1 fruit fly cellular context compared by ENCODE assay signal in genomic region chr3L:20747299-20747925, dm6.
TF ChIP-seq lines count a peak whose summit lies in the region.

No protein-coding gene starts in this region.

TF ChIP-seq in whole organism, embryonic, 481 proteins besides CTCF, POLR2A, EP300 and RAD21 (continued from another document):
- TF ChIP-seq Hmr (GFP tag; optimal IDR thresholded peaks at IDR 0.05; lab: Kevin White, UChicago) (peak; percentile 49), CG10209 (GFP tag; optimal IDR thresholded peaks at IDR 0.05; lab: Kevin White, UChicago) (peak; percentile 2), Med (GFP tag; lab: Kevin White, UChicago) (peak; percentile 69), lilli (GFP tag; optimal IDR thresholded peaks at IDR 0.05; lab: Kevin White, UChicago) (peak; percentile 40), CG10654 (GFP tag; optimal IDR thresholded peaks at IDR 0.05; lab: Kevin White, UChicago) (peak; percentile 9), PHDP (tag; optimal IDR thresholded peaks at IDR 0.05; lab: Kevin White, UChicago) (peak; percentile 41), CG8944 (GFP tag; optimal IDR thresholded peaks at IDR 0.05; lab: Kevin White, UChicago) (no peak), CG18599 (GFP tag; optimal IDR thresholded peaks at IDR 0.05; lab: Kevin White, UChicago) (peak; percentile 55), maf-S (GFP tag; optimal IDR thresholded peaks at IDR 0.05; lab: Kevin White, UChicago) (no peak), CG12769 (tag; optimal IDR thresholded peaks at IDR 0.05; lab: Kevin White, UChicago) (peak; percentile 21), CG6765 (GFP tag; optimal IDR thresholded peaks at IDR 0.05; lab: Kevin White, UChicago) (peak; percentile 2), Hsf (GFP tag; optimal IDR thresholded peaks at IDR 0.05; lab: Kevin White, UChicago) (peak; percentile 33)
